Fruit fly (Drosophila melanogaster): Measurements from ENCODE around the gene CG17568.

CG17568 gene

DNA sequence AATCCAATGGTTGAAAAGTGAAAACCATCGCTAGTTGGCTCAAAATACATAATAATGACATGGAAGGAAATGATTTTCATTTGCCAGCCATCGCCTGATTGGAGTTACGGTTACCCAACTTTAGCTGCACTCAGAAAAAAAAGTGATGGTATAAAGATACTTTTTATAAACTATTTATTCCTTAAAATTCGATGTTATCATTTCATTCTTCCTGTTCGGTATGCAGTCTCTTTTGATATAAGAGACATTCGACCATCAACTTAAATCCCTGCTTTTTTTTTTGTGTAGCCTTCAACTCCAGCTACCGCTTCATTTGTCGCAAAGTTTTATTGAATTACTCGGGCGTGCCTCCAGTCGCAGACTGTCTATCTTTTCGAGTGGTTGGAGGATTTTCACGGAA is 30.9 kb upstream of the CG17568 start (continued):
- no peak for TF ChIP-seq Dbx (GFP tag; IDR thresholded peaks at IDR 0.05)
- no peak for TF ChIP-seq CG3407 (GFP tag; optimal IDR thresholded peaks at IDR 0.05)
- TF ChIP-seq crol (GFP tag; IDR thresholded peaks at IDR 0.05) = no peak
- peak; percentile 5 for TF ChIP-seq Hsf (GFP tag; optimal IDR thresholded peaks at IDR 0.05)
- TF ChIP-seq CG2120 (GFP tag; optimal IDR thresholded peaks at IDR 0.05) = peak; percentile 14
- TF ChIP-seq chif (GFP tag; optimal IDR thresholded peaks at IDR 0.05) = peak in 1 of 2 experiments; percentile 5
- no peak for TF ChIP-seq CG7987 (GFP tag; optimal IDR thresholded peaks at IDR 0.05)
- TF ChIP-seq CG8924 (tag; optimal IDR thresholded peaks at IDR 0.05) = no peak
- no peak for TF ChIP-seq scrt (GFP tag; optimal IDR thresholded peaks at IDR 0.05)
- TF ChIP-seq gem (tag; optimal IDR thresholded peaks at IDR 0.05) = peak; percentile 54
- TF ChIP-seq Xrp1 (GFP tag; IDR thresholded peaks at IDR 0.05) = peak; percentile 14; the same call in 1 of the 2 replicates
- no peak for TF ChIP-seq Ada2b (GFP tag; IDR thresholded peaks at IDR 0.05)
- TF ChIP-seq Dek (tag; optimal IDR thresholded peaks at IDR 0.05) = no peak
- no peak for TF ChIP-seq br (optimal IDR thresholded peaks at IDR 0.05)
- no peak for TF ChIP-seq Hr3 (GFP tag; optimal IDR thresholded peaks at IDR 0.05)
- no peak for TF ChIP-seq CG17361 (GFP tag; IDR thresholded peaks at IDR 0.05)
- peak; percentile 25 for TF ChIP-seq CG10209 (GFP tag; optimal IDR thresholded peaks at IDR 0.05)
- TF ChIP-seq CG2678 (tag; optimal IDR thresholded peaks at IDR 0.05) = peak; percentile 1
- peak; percentile 11 for TF ChIP-seq tin (GFP tag; optimal IDR thresholded peaks at IDR 0.05)
- peak; percentile 18 for TF ChIP-seq CG12391 (tag; optimal IDR thresholded peaks at IDR 0.05)
- TF ChIP-seq CG11504 (tag; optimal IDR thresholded peaks at IDR 0.05) = peak; percentile 40
- no peak for TF ChIP-seq CG13287 (GFP tag; IDR thresholded peaks at IDR 0.05; ENCODE audit: partially characterized antibody)
- TF ChIP-seq ems (GFP tag; optimal IDR thresholded peaks at IDR 0.05) = no peak
- no peak for TF ChIP-seq z (GFP tag; IDR thresholded peaks at IDR 0.05)
- TF ChIP-seq ara (GFP tag; IDR thresholded peaks at IDR 0.05) = 0 out of 2 replicates have a peak, but pooled peaks have one; percentile 1
- TF ChIP-seq lola (GFP tag; optimal IDR thresholded peaks at IDR 0.05) = peak in 1 of 3 experiments; percentile 29
- TF ChIP-seq salm (tag; optimal IDR thresholded peaks at IDR 0.05) = no peak
- no peak for TF ChIP-seq trem (tag; optimal IDR thresholded peaks at IDR 0.05)
- TF ChIP-seq ase (GFP tag; IDR thresholded peaks at IDR 0.05) = no peak
- no peak for TF ChIP-seq CG15073 (GFP tag; optimal IDR thresholded peaks at IDR 0.05)
- no peak for TF ChIP-seq CG18262 (tag; optimal IDR thresholded peaks at IDR 0.05)
- TF ChIP-seq crp (GFP tag; optimal IDR thresholded peaks at IDR 0.05) = no peak
- TF ChIP-seq ranshi (GFP tag; IDR thresholded peaks at IDR 0.05) = 0 out of 2 replicates have a peak, but pooled peaks have one; percentile 42
- TF ChIP-seq CG3995 (GFP tag; optimal IDR thresholded peaks at IDR 0.05) = no peak
- peak; percentile 31 for TF ChIP-seq Med (GFP tag)
- no peak for TF ChIP-seq Fer1 (GFP tag; optimal IDR thresholded peaks at IDR 0.05)
- TF ChIP-seq CG17829 (tag; optimal IDR thresholded peaks at IDR 0.05) = no peak
- TF ChIP-seq vnd (GFP tag; IDR thresholded peaks at IDR 0.05; ENCODE audit: partially characterized antibody) = no peak
- TF ChIP-seq odd (GFP tag; optimal IDR thresholded peaks at IDR 0.05) = no peak
- TF ChIP-seq dmrt11E (tag; optimal IDR thresholded peaks at IDR 0.05) = peak; percentile 51
- no peak for TF ChIP-seq CG31365 (tag; optimal IDR thresholded peaks at IDR 0.05)
- no peak for TF ChIP-seq Pdp1 (GFP tag; optimal IDR thresholded peaks at IDR 0.05)
- peak; percentile 10 for TF ChIP-seq CG8388 (GFP tag; optimal IDR thresholded peaks at IDR 0.05)
- TF ChIP-seq sisA (GFP tag; IDR thresholded peaks at IDR 0.05) = peak; percentile 34
- TF ChIP-seq NC2β (GFP tag; optimal IDR thresholded peaks at IDR 0.05) = no peak
- no peak for TF ChIP-seq tup (GFP tag; optimal IDR thresholded peaks at IDR 0.05)
- TF ChIP-seq CrebB (tag; optimal IDR thresholded peaks at IDR 0.05) = no peak
- no peak for TF ChIP-seq CTCF (GFP tag; optimal IDR thresholded peaks at IDR 0.05)
- peak; percentile 12 for TF ChIP-seq CG7839 (tag; optimal IDR thresholded peaks at IDR 0.05)
- peak; percentile 2 for TF ChIP-seq tio (GFP tag; optimal IDR thresholded peaks at IDR 0.05)
- no peak for TF ChIP-seq cato (GFP tag; optimal IDR thresholded peaks at IDR 0.05; ENCODE audit: borderline replicate concordance)
